Fruit fly (Drosophila melanogaster) Kc167 (cell line): ENCODE data around the gene ND-13A.

Source experiments
- Myc ChIP-seq: fragments of >200 bp; optimal IDR thresholded peaks from 2 replicates; lab custom pipeline; 2017; ENCODE audit warnings: missing external identifiers
- Sin3A ChIP-seq: fragments of >200 bp; optimal IDR thresholded peaks from 2 replicates; lab custom pipeline; 2018; ENCODE audit warnings: missing external identifiers
- h ChIP-seq: fragments of >200 bp; optimal IDR thresholded peaks from 3 replicates; lab custom pipeline; 2018; ENCODE audit warnings: missing external identifiers
- insv ChIP-seq: fragments of >200 bp; optimal IDR thresholded peaks from 3 replicates; lab custom pipeline; 2018; ENCODE audit warnings: missing external identifiers
- psq ChIP-seq: fragments of >200 bp; optimal IDR thresholded peaks from 2 replicates; lab custom pipeline; 2017; ENCODE audit warnings: missing external identifiers
- ttk ChIP-seq: sonication (Bioruptor generic); optimal IDR thresholded peaks from 2 replicates; lab custom pipeline; 2017; ENCODE audit warnings: missing external identifiers

ND-13A gene

DNA sequence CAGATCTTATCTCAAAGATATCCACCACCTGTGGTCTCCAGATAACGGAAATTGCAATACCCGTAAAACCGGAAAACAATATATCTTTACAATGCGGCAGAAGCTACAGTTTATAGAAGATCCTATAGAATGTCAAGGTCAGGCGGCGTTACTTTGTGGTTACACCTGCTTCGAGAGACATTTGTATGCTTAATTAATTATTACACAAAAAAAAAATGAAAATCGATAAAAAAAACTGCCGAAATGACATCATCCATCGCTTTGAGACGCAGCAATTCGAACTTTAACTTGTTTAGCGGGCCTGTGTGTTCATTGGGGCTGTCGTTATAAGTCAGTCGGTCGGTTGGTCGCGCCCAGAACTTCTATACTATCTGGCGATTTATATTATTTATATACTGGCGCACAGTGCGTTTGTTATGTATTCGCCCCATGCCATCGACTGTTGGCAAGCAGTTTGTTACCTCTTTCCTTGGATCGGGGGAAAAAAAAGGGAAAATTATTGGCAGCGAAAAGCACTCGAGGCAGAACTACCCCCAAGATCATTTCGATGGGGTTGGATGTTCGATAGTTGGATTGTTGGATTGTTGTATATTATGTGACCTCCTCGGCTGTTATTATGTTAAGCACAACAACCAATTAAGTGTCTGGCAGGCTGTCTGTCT lies 11.3 kb upstream of the ND-13A start:
- TF ChIP-seq Myc (lab: Kevin White, UChicago) (no peak), ttk (lab: Kevin White, UChicago) (no peak), psq (lab: Kevin White, UChicago) (no peak), h (lab: Kevin White, UChicago) (no peak), insv (no peak), Sin3A (no peak)

DNA sequence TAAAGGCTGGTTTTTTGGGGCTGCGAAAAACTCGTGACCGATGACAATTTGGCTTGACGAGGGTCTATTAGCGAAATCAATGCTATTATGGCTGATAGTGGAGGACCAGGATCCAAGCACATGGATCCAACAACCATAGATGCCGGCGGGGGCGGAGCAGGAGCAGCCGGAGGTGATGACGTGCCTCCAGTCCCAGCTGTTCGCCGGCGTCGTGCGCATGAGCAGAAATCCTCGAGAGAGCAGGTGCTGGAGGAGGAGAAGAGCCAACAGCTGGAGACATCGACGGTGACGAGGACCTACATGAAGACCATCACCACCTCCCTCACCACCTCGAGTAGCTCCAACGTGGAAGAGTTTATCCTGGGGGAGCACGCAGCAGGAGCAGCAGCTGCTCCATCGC lies 9.0 kb upstream of the ND-13A start:
- no peak for TF ChIP-seq insv
- no peak for TF ChIP-seq psq (lab: Kevin White, UChicago)
- TF ChIP-seq Sin3A = no peak
- no peak for TF ChIP-seq ttk (lab: Kevin White, UChicago)
- no peak for TF ChIP-seq Myc (lab: Kevin White, UChicago)
- no peak for TF ChIP-seq h (lab: Kevin White, UChicago)

DNA sequence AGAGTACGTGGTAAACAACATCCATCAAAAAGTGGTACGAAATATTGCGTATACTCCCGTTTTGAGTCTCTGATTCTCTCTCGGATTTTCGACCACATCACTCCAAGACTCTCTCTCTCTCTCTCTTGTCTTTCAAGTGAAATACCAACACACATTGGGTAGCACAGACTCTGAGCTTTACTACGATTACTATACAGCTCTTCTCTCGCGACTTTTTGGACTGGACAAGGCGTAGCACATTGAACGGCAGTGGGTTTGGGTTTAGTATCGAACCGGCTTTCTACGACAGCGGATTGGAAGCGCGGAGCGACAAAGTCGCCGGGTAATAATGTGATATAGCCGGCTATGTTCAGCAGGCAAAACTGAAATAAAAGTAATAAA lies 8.2 kb upstream of the ND-13A start:
- TF ChIP-seq h (lab: Kevin White, UChicago) (no peak), ttk (lab: Kevin White, UChicago) (no peak), insv (no peak), psq (lab: Kevin White, UChicago) (no peak), Sin3A (no peak), Myc (lab: Kevin White, UChicago) (no peak)

DNA sequence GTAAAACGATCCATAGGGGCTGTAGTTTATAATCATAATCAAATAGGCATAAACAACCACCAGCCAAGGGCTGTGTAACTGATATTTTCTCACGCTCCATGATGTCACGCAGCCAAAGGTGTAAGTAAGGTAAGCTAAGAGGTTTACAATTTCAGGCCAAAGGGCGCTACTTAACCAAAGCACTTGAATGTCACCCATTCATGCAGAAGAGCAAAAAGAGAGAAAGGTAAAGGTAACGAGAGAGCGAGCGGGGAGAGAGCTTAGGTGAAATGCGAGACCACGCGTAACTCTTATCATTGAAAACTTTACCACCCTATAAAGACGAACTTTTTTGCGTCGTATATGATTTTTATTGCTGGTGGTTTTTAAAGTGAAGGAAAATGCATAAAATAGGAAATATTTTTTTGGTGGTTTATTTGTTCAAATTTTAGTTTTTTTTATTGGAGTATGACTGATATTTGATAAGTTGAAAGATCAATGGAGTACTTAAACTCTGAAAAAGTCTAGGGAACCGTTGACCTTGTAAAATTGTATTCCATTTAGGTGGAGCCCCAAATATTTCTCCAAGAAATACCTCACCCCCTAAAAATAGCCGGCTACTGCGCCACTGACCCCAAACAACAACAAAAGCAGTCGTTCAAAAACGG lies 7.7 kb upstream of the ND-13A start:
- no peak for TF ChIP-seq ttk (lab: Kevin White, UChicago)
- no peak for TF ChIP-seq insv
- TF ChIP-seq Myc (lab: Kevin White, UChicago) = no peak
- no peak for TF ChIP-seq psq (lab: Kevin White, UChicago)
- no peak for TF ChIP-seq h (lab: Kevin White, UChicago)
- no peak for TF ChIP-seq Sin3A

DNA sequence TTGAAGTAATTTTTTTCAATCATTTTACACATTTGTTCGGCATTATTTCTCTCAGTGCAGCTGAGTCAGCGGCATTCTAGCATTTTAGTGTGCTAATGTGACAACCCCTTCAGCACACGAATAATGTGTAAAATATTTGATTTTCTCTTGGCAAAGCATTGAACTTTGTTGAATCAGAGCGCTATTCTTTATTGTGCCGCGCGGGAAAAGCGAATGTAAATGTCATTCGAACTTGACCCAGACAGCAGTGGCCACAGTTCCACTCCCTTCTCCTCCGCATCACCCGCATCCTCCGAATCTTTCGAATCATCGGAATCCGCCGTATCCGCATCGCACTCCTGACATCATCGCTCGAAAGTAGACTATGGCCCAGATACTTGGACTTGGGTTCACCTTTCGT lies 3.6 kb upstream of the ND-13A start:
- TF ChIP-seq Myc (lab: Kevin White, UChicago) = no peak

DNA sequence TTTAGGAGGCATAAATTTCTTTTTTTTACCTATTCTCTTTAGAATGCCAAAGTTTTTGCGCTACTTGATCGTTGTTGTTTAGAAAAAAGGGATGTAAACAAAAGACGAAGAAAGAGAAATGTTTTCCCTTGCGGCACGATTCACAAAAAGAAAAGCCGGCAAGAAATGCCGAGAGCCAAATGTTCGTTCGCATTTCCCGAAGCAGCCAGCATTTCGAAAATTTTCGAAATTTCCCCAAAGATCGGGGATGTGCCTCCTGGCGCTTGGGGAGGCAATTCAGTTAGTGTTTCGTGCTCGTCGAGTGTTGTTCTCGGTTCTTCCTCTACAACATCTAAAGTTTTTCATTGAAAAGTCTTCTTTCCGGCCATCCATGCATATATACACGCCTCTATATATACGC lies 489 bp upstream of the ND-13A start, which contains the start of gene Msp300:
Gene Msp300 (plus strand): TSS at position 301 of the 400 bp plus-strand sequence.
- no peak for TF ChIP-seq Sin3A
- TF ChIP-seq h (lab: Kevin White, UChicago) = no peak
- TF ChIP-seq Myc (lab: Kevin White, UChicago) = no peak
- no peak for TF ChIP-seq psq (lab: Kevin White, UChicago)
- no peak for TF ChIP-seq insv
- no peak for TF ChIP-seq ttk (lab: Kevin White, UChicago)

DNA sequence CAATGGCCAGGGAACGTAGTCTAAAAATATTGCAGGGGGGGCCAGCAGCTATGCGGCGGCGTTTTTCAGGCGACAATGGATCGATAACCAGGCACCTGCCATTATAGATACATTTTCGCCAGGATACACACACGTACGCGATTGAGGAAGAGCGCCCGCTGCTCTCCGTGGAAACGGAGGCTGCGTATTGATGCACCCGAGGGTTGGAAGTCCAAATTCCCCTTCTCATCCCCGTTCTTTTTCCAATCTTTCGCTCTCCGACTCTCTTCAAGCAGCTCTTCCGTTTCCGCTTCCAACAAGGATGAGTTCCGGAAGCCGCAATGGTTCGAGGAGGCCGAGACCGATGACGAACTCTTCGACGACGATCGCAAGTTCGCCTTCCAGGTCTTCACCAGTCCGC lies 3.3 kb downstream of the ND-13A start:
- no peak for TF ChIP-seq ttk (lab: Kevin White, UChicago)
- no peak for TF ChIP-seq Myc (lab: Kevin White, UChicago)
- no peak for TF ChIP-seq Sin3A
- no peak for TF ChIP-seq psq (lab: Kevin White, UChicago)
- TF ChIP-seq h (lab: Kevin White, UChicago) = no peak
- no peak for TF ChIP-seq insv

DNA sequence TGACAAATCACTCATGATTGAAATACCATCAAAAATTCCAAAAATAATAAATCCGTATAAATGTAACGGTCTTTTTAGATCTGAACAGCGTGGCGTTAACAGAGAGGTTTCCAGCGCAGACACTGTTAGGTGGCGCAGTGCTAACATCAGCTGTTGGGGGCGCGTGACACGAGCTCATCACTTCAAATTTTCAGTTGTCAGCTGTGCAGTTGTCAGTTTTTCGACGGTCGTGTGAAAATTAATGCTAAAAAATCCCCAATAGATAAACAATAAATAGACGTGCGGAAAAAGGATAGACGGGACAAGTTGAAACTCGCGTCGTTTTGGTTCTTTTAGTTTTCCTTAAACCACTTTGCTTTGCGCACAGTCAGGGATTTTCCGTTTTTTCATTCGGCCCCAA lies 3.9 kb downstream of the ND-13A start, which contains the start of gene CG4230:
Gene CG4230 (plus strand): TSS at position 6 of the 400 bp plus-strand sequence.
- TF ChIP-seq h (lab: Kevin White, UChicago) = no peak
- TF ChIP-seq ttk (lab: Kevin White, UChicago) = no peak
- TF ChIP-seq Myc (lab: Kevin White, UChicago) = no peak

DNA sequence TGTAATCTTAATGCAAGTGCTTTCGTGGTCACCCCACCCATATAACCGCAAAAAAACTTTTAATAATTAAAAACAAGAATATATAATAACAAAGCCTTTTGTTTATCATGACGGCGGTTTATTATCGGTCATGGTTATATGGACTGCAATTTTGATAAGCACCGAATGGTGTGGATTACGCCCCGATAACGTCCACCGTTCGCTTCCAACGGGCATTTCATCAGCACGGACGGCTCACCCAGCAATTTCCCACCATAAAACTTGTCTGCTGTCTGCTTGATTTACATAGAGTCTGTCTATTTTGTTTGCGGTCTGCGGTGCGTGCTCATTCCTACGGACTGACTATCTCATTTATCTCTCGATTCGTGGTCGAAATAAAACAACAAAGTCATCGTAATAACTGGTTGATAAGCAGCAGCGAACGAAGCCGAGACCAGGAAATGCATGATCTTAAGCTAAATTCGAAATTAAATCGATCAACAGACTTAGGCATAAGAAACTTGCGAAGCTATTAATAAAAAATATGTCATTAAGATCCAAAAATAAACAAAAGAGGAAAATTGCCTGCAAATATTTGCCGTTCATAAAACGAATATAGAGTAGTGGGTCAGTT lies 4.6 kb downstream of the ND-13A start:
- TF ChIP-seq insv = no peak
- no peak for TF ChIP-seq ttk (lab: Kevin White, UChicago)
- no peak for TF ChIP-seq psq (lab: Kevin White, UChicago)
- TF ChIP-seq Myc (lab: Kevin White, UChicago) = no peak

DNA sequence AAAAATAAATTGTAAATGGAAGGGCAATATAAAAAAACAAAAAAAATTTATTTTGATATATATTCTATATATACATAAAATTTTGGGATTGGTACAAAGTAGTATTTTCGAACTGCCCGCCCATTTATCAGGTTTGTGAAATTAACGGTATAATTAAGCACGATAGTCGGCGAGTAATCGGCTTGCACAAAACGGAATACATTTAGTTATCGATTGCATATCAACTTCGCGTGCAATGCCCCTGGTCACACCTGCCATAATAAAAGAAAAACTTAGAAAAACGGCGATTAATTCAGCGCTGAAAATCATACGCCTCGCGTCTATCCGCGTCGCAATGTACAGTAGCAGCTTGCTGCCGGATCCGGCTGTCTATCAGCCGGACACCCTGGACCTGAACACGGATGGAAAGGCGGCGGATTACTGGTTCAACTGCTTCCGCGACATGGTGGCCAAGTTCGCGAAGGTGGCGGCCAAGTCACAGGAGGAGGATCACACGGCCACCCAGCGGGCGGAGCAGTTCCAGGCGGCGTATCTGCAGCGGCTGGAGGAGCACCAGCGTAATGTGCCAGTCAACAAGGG lies 6.2 kb downstream of the ND-13A start, which contains the start of gene CG5828:
Gene CG5828 (plus strand): TSS at position 205 of the 579 bp plus-strand sequence.
- TF ChIP-seq insv (no peak), ttk (lab: Kevin White, UChicago) (no peak), h (lab: Kevin White, UChicago) (no peak), Sin3A (no peak), psq (lab: Kevin White, UChicago) (no peak), Myc (lab: Kevin White, UChicago) (no peak)

DNA sequence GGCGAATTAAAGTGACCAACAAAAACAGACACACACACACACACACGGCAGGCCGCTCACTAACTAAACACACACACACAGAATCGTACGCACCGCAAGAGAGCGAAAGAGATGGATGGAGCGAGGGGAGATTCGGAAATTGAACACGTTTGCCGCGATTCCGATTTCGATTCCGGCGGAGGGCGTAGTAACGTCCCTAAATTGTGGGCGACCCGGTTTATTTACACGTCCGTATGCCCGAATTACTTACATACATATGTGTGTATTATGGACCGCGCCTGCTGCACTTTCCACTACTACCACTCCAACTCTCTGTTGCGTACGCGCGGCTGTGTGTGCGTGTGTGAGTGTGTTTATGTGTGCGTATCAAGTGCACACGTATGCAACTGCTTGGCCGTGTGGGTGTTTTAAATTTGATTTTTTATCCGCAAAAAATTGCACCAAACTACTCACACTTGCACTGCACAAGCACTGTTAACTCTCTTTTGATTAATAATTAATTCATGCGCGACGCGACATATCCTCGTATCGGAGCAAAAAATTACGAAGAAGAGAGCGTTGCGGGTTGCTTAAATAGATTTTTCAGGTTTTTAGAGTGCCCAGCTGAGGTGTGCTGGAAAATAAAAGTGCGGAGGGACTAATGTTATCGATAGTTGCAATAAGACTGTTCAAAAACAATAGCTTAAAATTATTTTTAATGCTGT lies 6.9 kb downstream of the ND-13A start, which contains the start of gene Pgant5:
Gene Pgant5 (minus strand): TSS at position 601 of the 704 bp plus-strand sequence.
- TF ChIP-seq ttk (lab: Kevin White, UChicago) (no peak), insv (no peak), h (lab: Kevin White, UChicago) (no peak), Myc (lab: Kevin White, UChicago) (no peak), Sin3A (no peak), psq (lab: Kevin White, UChicago) (no peak)
